Worm (Caenorhabditis elegans) whole organism, L3 larva: ENCODE results near the gene exos-2.

Source experiments
- ama-1 ChIP-seq: fragments of 150-350 bp; optimal IDR thresholded peaks from 2 replicates; lab custom pipeline; 2018
- lin-15B ChIP-seq: fragments of 150-350 bp; optimal IDR thresholded peaks from 2 replicates; lab custom pipeline; 2014; ENCODE audit warnings: missing biosample characterization, missing genetic modification characterization
- lin-39 ChIP-seq: fragments of 150-350 bp; optimal IDR thresholded peaks from 2 replicates; lab custom pipeline; 2018; ENCODE audit warnings: missing biosample characterization, missing genetic modification reagents, missing genetic modification characterization
- pha-4 ChIP-seq: fragments of 150-350 bp; optimal IDR thresholded peaks from 2 replicates; lab custom pipeline; 2014; ENCODE audit warnings: missing biosample characterization, missing genetic modification reagents, missing genetic modification characterization
- pqm-1 ChIP-seq: fragments of 150-350 bp; optimal IDR thresholded peaks from 2 replicates; lab custom pipeline; 2017; ENCODE audit warnings: missing biosample characterization, missing genetic modification characterization, inconsistent platforms
- unc-39 ChIP-seq: sonication (generic microtip); optimal IDR thresholded peaks from 4 replicates; lab custom pipeline; 2017; ENCODE audit warnings: missing biosample characterization, missing genetic modification characterization

- TF ChIP-seq lin-39 (tag; lab: Kevin White, UChicago), result no peak
- TF ChIP-seq unc-39 (tag; lab: Kevin White, UChicago), result no peak
- TF ChIP-seq ama-1 (lab: Kevin White, UChicago), result no peak
- TF ChIP-seq pqm-1 (tag; lab: Kevin White, UChicago), result no peak
- no peak for TF ChIP-seq pha-4 (tag; lab: Kevin White, UChicago)
- TF ChIP-seq lin-15B (tag; lab: Kevin White, UChicago), result no peak
Observed at ce11 chrIV:6464005-6464404, 48.7 kb downstream of the exos-2 start, which contains the start of gene acr-25.
